Worm (Caenorhabditis elegans): ENCODE results near the gene odr-1.

ce11 chrX:13542757-13543156 lies 8.0 kb downstream of the odr-1 start:
- no peak for TF ChIP-seq snpc-4 (tag; optimal IDR thresholded peaks at IDR 0.05)
- TF ChIP-seq fos-1 (tag; optimal IDR thresholded peaks at IDR 0.05) = no peak
- no peak for TF ChIP-seq nhr-67 (tag; optimal IDR thresholded peaks at IDR 0.05)
- no peak for TF ChIP-seq nhr-25 (tag; optimal IDR thresholded peaks at IDR 0.05)
- no peak for TF ChIP-seq elt-2 (tag; optimal IDR thresholded peaks at IDR 0.05)
- TF ChIP-seq daf-12 (tag; optimal IDR thresholded peaks at IDR 0.05) = no peak
- no peak for TF ChIP-seq elt-3 (tag; optimal IDR thresholded peaks at IDR 0.05)
- no peak for TF ChIP-seq ztf-11 (tag; optimal IDR thresholded peaks at IDR 0.05)
- TF ChIP-seq unc-62 (GFP tag; optimal IDR thresholded peaks at IDR 0.05) = no peak
- TF ChIP-seq pha-4 (tag; optimal IDR thresholded peaks at IDR 0.05) = no peak
- TF ChIP-seq ama-1 (optimal IDR thresholded peaks at IDR 0.05) = peak; percentile 86
- no peak for TF ChIP-seq nhr-11 (tag; optimal IDR thresholded peaks at IDR 0.05)
- peak; percentile 22 for TF ChIP-seq ztf-4 (tag; optimal IDR thresholded peaks at IDR 0.05)
- no peak for TF ChIP-seq unc-39 (tag; optimal IDR thresholded peaks at IDR 0.05)

Measured in whole organism, L3 larva.